Fruit fly (Drosophila melanogaster) whole organism, embryonic: Measurements from ENCODE around the gene CG15876.

Experiments used
- Bdp1 ChIP-seq: fragments of 200-800 bp; sonication (Bioruptor generic); optimal IDR thresholded peaks from 3 replicates; lab custom pipeline; 2016; ENCODE audit warnings: missing biosample characterization, missing genetic modification characterization
- Bgb ChIP-seq: fragments of 200-800 bp; sonication (Bioruptor generic); IDR thresholded peaks from 2 replicates; pipeline ENCODE4 v1.3.6; 2022; ENCODE audit warnings: missing biosample characterization, missing genetic modification characterization; ENCODE audit not compliant: partially characterized antibody
- CG10209 ChIP-seq: fragments of 200-800 bp; sonication (Bioruptor generic); optimal IDR thresholded peaks from 3 replicates; lab custom pipeline; 2017; ENCODE audit warnings: missing biosample characterization, mild to moderate bottlenecking, missing genetic modification characterization, missing genetic modification reagents
- CG10321 ChIP-seq: fragments of 200-800 bp; sonication (Bioruptor generic); IDR thresholded peaks from 2 replicates; pipeline ENCODE4 v1.3.6; 2022; ENCODE audit warnings: missing biosample characterization, missing genetic modification characterization
- CG14667 ChIP-seq: fragments of 200-800 bp; sonication (Bioruptor generic); IDR thresholded peaks from 2 replicates; pipeline ENCODE4 v1.3.6; 2022; ENCODE audit warnings: missing biosample characterization, missing genetic modification characterization
- CG14860 ChIP-seq: fragments of 200-800 bp; sonication (Bioruptor generic); IDR thresholded peaks from 3 replicates; pipeline ENCODE4 v1.3.6; 2022; ENCODE audit warnings: missing biosample characterization, missing genetic modification characterization; ENCODE audit not compliant: partially characterized antibody
- CG17361 ChIP-seq: fragments of 200-800 bp; sonication (Bioruptor generic); IDR thresholded peaks from 3 replicates; pipeline ENCODE4 v1.3.6; 2022; ENCODE audit warnings: missing biosample characterization, missing genetic modification characterization
- CG18262 ChIP-seq: fragments of 200-800 bp; optimal IDR thresholded peaks from 3 replicates; lab custom pipeline; 2019; ENCODE audit warnings: missing biosample characterization, mild to moderate bottlenecking, missing genetic modification characterization, moderate library complexity
- CG2129 ChIP-seq: fragments of 200-800 bp; sonication (Bioruptor generic); IDR thresholded peaks from 2 replicates; pipeline ENCODE4 v1.3.6; 2022; ENCODE audit warnings: missing biosample characterization, missing genetic modification characterization; ENCODE audit not compliant: partially characterized antibody
- CG31224 ChIP-seq: fragments of 200-800 bp; sonication (Bioruptor generic); IDR thresholded peaks from 2 replicates; pipeline ENCODE4 v1.3.6; 2022; ENCODE audit warnings: missing biosample characterization, missing genetic modification characterization
- CG34376 ChIP-seq: fragments of 200-800 bp; sonication (Bioruptor generic); optimal IDR thresholded peaks from 2 replicates; lab custom pipeline; 2018; ENCODE audit warnings: missing biosample characterization, mild to moderate bottlenecking, missing genetic modification characterization
- CG7556 ChIP-seq: fragments of 200-800 bp; sonication (Bioruptor generic); optimal IDR thresholded peaks from 2 replicates; lab custom pipeline; 2017; ENCODE audit warnings: missing biosample characterization, mild to moderate bottlenecking, missing genetic modification characterization
- CG7928 ChIP-seq: fragments of 200-800 bp; sonication (Bioruptor generic); optimal IDR thresholded peaks from 2 replicates; lab custom pipeline; 2017; ENCODE audit warnings: missing biosample characterization, mild to moderate bottlenecking, missing genetic modification characterization
- CG7963 ChIP-seq: fragments of 200-800 bp; sonication (Bioruptor generic); IDR thresholded peaks from 3 replicates; pipeline ENCODE4 v1.3.6; 2022; ENCODE audit warnings: missing biosample characterization, missing genetic modification characterization; ENCODE audit not compliant: partially characterized antibody
- CG8765 ChIP-seq: fragments of 200-800 bp; sonication (Bioruptor generic); IDR thresholded peaks from 2 replicates; pipeline ENCODE4 v1.3.6; 2022; ENCODE audit warnings: missing biosample characterization, missing genetic modification characterization
- Chrac-16 ChIP-seq: fragments of 200-800 bp; sonication (Bioruptor generic); optimal IDR thresholded peaks from 3 replicates; lab custom pipeline; 2016; ENCODE audit warnings: missing biosample characterization, missing genetic modification characterization
- Deaf1 ChIP-seq: fragments of 200-800 bp; optimal IDR thresholded peaks from 3 replicates; lab custom pipeline; 2019; ENCODE audit warnings: missing biosample characterization, mild to moderate bottlenecking, missing genetic modification characterization, moderate library complexity
- Dip3 ChIP-seq: fragments of 200-800 bp; sonication (Bioruptor generic); optimal IDR thresholded peaks from 3 replicates; lab custom pipeline; 2016; ENCODE audit warnings: missing biosample characterization, missing genetic modification characterization
- ERR ChIP-seq: fragments of 200-800 bp; sonication (Bioruptor generic); optimal IDR thresholded peaks from 2 replicates; lab custom pipeline; 2016; ENCODE audit warnings: missing biosample characterization, missing genetic modification characterization
- H2.0 ChIP-seq: fragments of 200-800 bp; sonication (Bioruptor generic); IDR thresholded peaks from 2 replicates; pipeline ENCODE4 v1.3.6; 2022; ENCODE audit warnings: missing biosample characterization, missing genetic modification characterization
- HLH3B ChIP-seq: fragments of 200-800 bp; sonication (Bioruptor generic); IDR thresholded peaks from 2 replicates; pipeline ENCODE4 v1.3.6; 2022; ENCODE audit warnings: missing biosample characterization, missing genetic modification characterization
- HLHmδ ChIP-seq: fragments of 200-800 bp; sonication (Bioruptor generic); optimal IDR thresholded peaks from 2 replicates; lab custom pipeline; 2018; ENCODE audit warnings: missing biosample characterization, mild to moderate bottlenecking, missing genetic modification characterization, moderate library complexity
- Hmr ChIP-seq: fragments of 200-800 bp; sonication (Bioruptor generic); optimal IDR thresholded peaks from 3 replicates; lab custom pipeline; 2017; ENCODE audit warnings: mild to moderate bottlenecking, missing biosample characterization, missing genetic modification reagents, missing genetic modification characterization
- Hmx ChIP-seq: fragments of 200-800 bp; sonication (Bioruptor generic); optimal IDR thresholded peaks from 2 replicates; lab custom pipeline; 2016; ENCODE audit warnings: missing biosample characterization, missing genetic modification characterization
- Lpt ChIP-seq: fragments of >200 bp; optimal IDR thresholded peaks from 2 replicates; lab custom pipeline; 2018; ENCODE audit warnings: missing biosample characterization, missing genetic modification characterization
- Mrtf ChIP-seq: fragments of 200-800 bp; sonication (Bioruptor generic); IDR thresholded peaks from 3 replicates; pipeline ENCODE4 v1.3.6; 2022; ENCODE audit warnings: missing biosample characterization, missing genetic modification characterization
- NK7.1 ChIP-seq: fragments of 200-800 bp; sonication (Bioruptor generic); optimal IDR thresholded peaks from 3 replicates; lab custom pipeline; 2016; ENCODE audit warnings: missing biosample characterization, missing genetic modification characterization
- Neu2 ChIP-seq: fragments of 200-800 bp; sonication (Bioruptor generic); optimal IDR thresholded peaks from 3 replicates; lab custom pipeline; 2016; ENCODE audit warnings: missing biosample characterization, missing genetic modification characterization, borderline replicate concordance
- Sin3A ChIP-seq: fragments of >200 bp; optimal IDR thresholded peaks from 2 replicates; lab custom pipeline; 2018
- Sox100B ChIP-seq: fragments of 200-800 bp; sonication (Bioruptor generic); optimal IDR thresholded peaks from 3 replicates; lab custom pipeline; 2018; ENCODE audit warnings: missing biosample characterization, mild to moderate bottlenecking, missing genetic modification characterization
- Sox102F ChIP-seq: fragments of 200-800 bp; sonication (Bioruptor generic); optimal IDR thresholded peaks from 2 replicates; lab custom pipeline; 2018; ENCODE audit warnings: missing biosample characterization, mild to moderate bottlenecking, missing genetic modification characterization, moderate library complexity
- Xbp1 ChIP-seq: fragments of 200-800 bp; sonication (Bioruptor generic); optimal IDR thresholded peaks from 3 replicates; lab custom pipeline; 2016; ENCODE audit warnings: missing biosample characterization, mild to moderate bottlenecking, missing genetic modification characterization
- aop ChIP-seq: fragments of 200-800 bp; sonication (Bioruptor generic); IDR thresholded peaks from 2 replicates; pipeline ENCODE4 v1.3.6; 2022; ENCODE audit warnings: missing biosample characterization, missing genetic modification characterization
- az2 ChIP-seq: fragments of 200-800 bp; sonication (Bioruptor generic); optimal IDR thresholded peaks from 3 replicates; lab custom pipeline; 2016; ENCODE audit warnings: missing biosample characterization, missing genetic modification characterization
- bcd ChIP-seq: fragments of 200-800 bp; sonication (Bioruptor generic); optimal IDR thresholded peaks from 2 replicates; lab custom pipeline; 2017; ENCODE audit warnings: missing biosample characterization, mild to moderate bottlenecking, missing genetic modification characterization
- chif ChIP-seq, 2 experiments: fragments of 200-800 bp; sonication (Bioruptor generic); optimal IDR thresholded peaks; 3 replicates each; lab custom pipeline; 2016; ENCODE audit warnings: missing biosample characterization in 2 of 2, missing genetic modification characterization in 2 of 2
- ci ChIP-seq: fragments of 200-800 bp; sonication (Bioruptor generic); IDR thresholded peaks from 3 replicates; pipeline ENCODE4 v1.3.6; 2022; ENCODE audit warnings: missing biosample characterization, missing genetic modification characterization
- exex ChIP-seq: fragments of 200-800 bp; sonication (Bioruptor generic); optimal IDR thresholded peaks from 4 replicates; lab custom pipeline; 2018; ENCODE audit warnings: missing biosample characterization, mild to moderate bottlenecking, missing genetic modification characterization, moderate library complexity
- fu2 ChIP-seq: fragments of 200-800 bp; sonication (Bioruptor generic); optimal IDR thresholded peaks from 2 replicates; lab custom pipeline; 2016; ENCODE audit warnings: missing biosample characterization, missing genetic modification characterization
- gem ChIP-seq: fragments of 200-800 bp; sonication (Bioruptor generic); optimal IDR thresholded peaks from 2 replicates; lab custom pipeline; 2019; ENCODE audit warnings: missing biosample characterization, mild to moderate bottlenecking, missing genetic modification characterization, moderate library complexity
- gt ChIP-seq: fragments of 200-800 bp; sonication (Bioruptor generic); IDR thresholded peaks from 2 replicates; pipeline ENCODE4 v1.3.6; 2022; ENCODE audit warnings: missing biosample characterization, missing genetic modification characterization
- inv ChIP-seq: fragments of 200-800 bp; sonication (Bioruptor generic); IDR thresholded peaks from 2 replicates; pipeline ENCODE4 v1.3.6; 2022; ENCODE audit warnings: missing biosample characterization, missing genetic modification characterization; ENCODE audit not compliant: partially characterized antibody
- jing ChIP-seq: fragments of 200-800 bp; sonication (Bioruptor generic); optimal IDR thresholded peaks from 2 replicates; lab custom pipeline; 2018; ENCODE audit warnings: missing biosample characterization, mild to moderate bottlenecking, missing genetic modification characterization
- kay ChIP-seq: fragments of 200-800 bp; sonication (Bioruptor generic); optimal IDR thresholded peaks from 2 replicates; lab custom pipeline; 2016; ENCODE audit warnings: missing biosample characterization, missing genetic modification characterization
- mam ChIP-seq: fragments of 200-800 bp; sonication (Bioruptor generic); optimal IDR thresholded peaks from 3 replicates; lab custom pipeline; 2016; ENCODE audit warnings: missing biosample characterization, missing genetic modification characterization
- pan ChIP-seq, 4 experiments: fragments of >200 bp in 3 of 4; fragments of 200-800 bp in 1 of 4; sonication (Bioruptor generic) in 1 of 4; optimal IDR thresholded peaks in 3 of 4; IDR thresholded peaks in 1 of 4; 2 replicates each; pipeline versions ENCODE4 v1.3.6 to Lab custom; 2017 to 2022; ENCODE audit warnings: missing biosample characterization in 2 of 4, missing genetic modification characterization in 2 of 4, mixed read lengths in 1 of 4
- schlank ChIP-seq: fragments of 200-800 bp; sonication (Bioruptor generic); optimal IDR thresholded peaks from 2 replicates; lab custom pipeline; 2018; ENCODE audit warnings: missing biosample characterization, mild to moderate bottlenecking, missing genetic modification characterization
- sob ChIP-seq: fragments of 200-800 bp; sonication (Bioruptor generic); IDR thresholded peaks from 2 replicates; pipeline ENCODE4 v1.3.6; 2022; ENCODE audit warnings: missing biosample characterization, missing genetic modification characterization
- sr ChIP-seq: fragments of 200-800 bp; sonication (Bioruptor generic); IDR thresholded peaks from 3 replicates; pipeline ENCODE4 v1.3.6; 2022; ENCODE audit warnings: missing biosample characterization, missing genetic modification characterization
- stc ChIP-seq: fragments of 200-800 bp; sonication (Bioruptor generic); IDR thresholded peaks from 2 replicates; pipeline ENCODE4 v1.3.6; 2022; ENCODE audit warnings: missing biosample characterization, missing genetic modification characterization
- usp ChIP-seq: fragments of >200 bp; optimal IDR thresholded peaks from 2 replicates; lab custom pipeline; 2017; ENCODE audit warnings: missing biosample characterization, missing genetic modification characterization

Gene CG15876

dm6 chr3L:4698032-4698431 lies 3.4 kb upstream of the CG15876 start (continued):
- TF ChIP-seq Dip3 (GFP tag; lab: Kevin White, UChicago), result peak; percentile 81
- TF ChIP-seq Chrac-16, result peak; percentile 73
- peak; percentile 87 for TF ChIP-seq sob (GFP tag; lab: Robert Waterston, UW)
- TF ChIP-seq kay (GFP tag; lab: Kevin White, UChicago), result no peak
- peak; percentile 59 for TF ChIP-seq CG7556 (GFP tag; lab: Kevin White, UChicago)
- TF ChIP-seq Deaf1 (tag; lab: Kevin White, UChicago), result peak; percentile 53
- no peak for TF ChIP-seq CG14860 (GFP tag; lab: Robert Waterston, UW)
- peak; percentile 89 for TF ChIP-seq Sox102F (GFP tag; lab: Kevin White, UChicago)
- peak; percentile 84 for TF ChIP-seq stc (GFP tag; lab: Robert Waterston, UW)
- peak; percentile 90 for TF ChIP-seq H2.0 (GFP tag; lab: Robert Waterston, UW)
- peak; percentile 76 for TF ChIP-seq ERR (GFP tag; lab: Kevin White, UChicago)
- TF ChIP-seq CG10321, result no peak
- peak; percentile 76 for TF ChIP-seq Sox100B (GFP tag; lab: Kevin White, UChicago)
- no peak for TF ChIP-seq CG2129 (GFP tag; lab: Robert Waterston, UW)
- TF ChIP-seq Bdp1 (GFP tag; lab: Kevin White, UChicago), result peak; percentile 75
- no peak for TF ChIP-seq usp
- TF ChIP-seq Hmx (GFP tag; lab: Kevin White, UChicago), result peak; percentile 51
- TF ChIP-seq CG10209 (GFP tag; lab: Kevin White, UChicago), result peak; percentile 78
- peak; percentile 67 for TF ChIP-seq CG8765 (GFP tag; lab: Robert Waterston, UW)
- peak; percentile 72 for TF ChIP-seq Hmr (GFP tag; lab: Kevin White, UChicago)
- no peak for TF ChIP-seq Neu2 (GFP tag; lab: Kevin White, UChicago)
- TF ChIP-seq exex, result peak; percentile 4
- TF ChIP-seq mam, result peak; percentile 61
- peak; percentile 89 for TF ChIP-seq Xbp1
- TF ChIP-seq bcd, result peak; percentile 80
- peak; percentile 74 for TF ChIP-seq CG17361 (GFP tag; lab: Robert Waterston, UW)
- TF ChIP-seq HLH3B (GFP tag; lab: Robert Waterston, UW), result peak; percentile 88
- TF ChIP-seq pan (optimal IDR thresholded peaks at IDR 0.05; lab: Kevin White, UChicago), result no peak
- peak in 1 of 2 experiments; percentile 87 for TF ChIP-seq pan (GFP tag; optimal IDR thresholded peaks at IDR 0.05 in 1 of 2, IDR thresholded peaks at IDR 0.05 in 1 of 2)
- TF ChIP-seq CG14667 (GFP tag; lab: Robert Waterston, UW), result peak; percentile 69
- peak; percentile 4 for TF ChIP-seq schlank (tag; lab: Kevin White, UChicago)
- TF ChIP-seq NK7.1 (GFP tag; lab: Kevin White, UChicago), result peak; percentile 53
- peak; percentile 71 for TF ChIP-seq fu2 (GFP tag; lab: Kevin White, UChicago)
- peak; percentile 82 for TF ChIP-seq CG31224
- TF ChIP-seq CG18262 (tag; lab: Kevin White, UChicago), result peak; percentile 68
- peak; percentile 88 for TF ChIP-seq gem (tag; lab: Kevin White, UChicago)
- TF ChIP-seq CG7963 (GFP tag; lab: Robert Waterston, UW), result no peak
- no peak for TF ChIP-seq inv
- peak; percentile 94 for TF ChIP-seq ci (GFP tag; lab: Robert Waterston, UW)
- TF ChIP-seq gt, result peak; percentile 46; the same call in 1 of the 2 replicates
- TF ChIP-seq Mrtf (GFP tag; lab: Robert Waterston, UW), result peak; percentile 83
- peak; percentile 72 for TF ChIP-seq jing (GFP tag; lab: Kevin White, UChicago)
- TF ChIP-seq CG7928 (GFP tag; lab: Kevin White, UChicago), result peak; percentile 40
- peak; percentile 86 for TF ChIP-seq az2 (GFP tag; lab: Kevin White, UChicago)
- TF ChIP-seq aop, result peak; percentile 65; the same call in 1 of the 2 replicates
- TF ChIP-seq chif (GFP tag; optimal IDR thresholded peaks at IDR 0.05; lab: Kevin White, UChicago), result peak; percentile 84 to 87
- no peak for TF ChIP-seq HLHmδ (GFP tag; lab: Kevin White, UChicago)
- no peak for TF ChIP-seq Bgb
- peak; percentile 58; the same call in 1 of the 3 replicates for TF ChIP-seq sr (GFP tag; lab: Robert Waterston, UW)
- no peak for TF ChIP-seq Sin3A (lab: Kevin White, UChicago)
- TF ChIP-seq Lpt (GFP tag; lab: Kevin White, UChicago), result no peak
- peak; percentile 38 for TF ChIP-seq CG34376 (GFP tag; lab: Kevin White, UChicago)
